Worm (Caenorhabditis elegans): ENCODE results near the gene F07G11.3.
"Not testable (repeated sequence)": the region's sequence is repeated elsewhere in the genome, so short reads cannot be mapped to it uniquely, and the experiment has no call there.

- not testable (repeated sequence) for TF ChIP-seq med-1 (GFP tag; optimal IDR thresholded peaks at IDR 0.05; ENCODE audit: insufficient read depth); ref-1 (GFP tag; conservative IDR thresholded peaks at IDR 0.05); cog-1 (tag; optimal IDR thresholded peaks at IDR 0.05); flt-1 (GFP tag; IDR thresholded peaks at IDR 0.05); ztf-23 (GFP tag; IDR thresholded peaks at IDR 0.05); T22C8.4 (GFP tag; IDR thresholded peaks at IDR 0.05)
These were observed 38.7 kb downstream of the F07G11.3 start, which contains the start of gene F10G2.7 for ce11 chrV:7337218-7337617.

All from whole organism, midembryonic.